Worm (Caenorhabditis elegans) whole organism, L2 larva: ENCODE measurements around the gene Y39G8B.2.

Experiments used
- aly-2 ChIP-seq: fragments of 150-350 bp; optimal IDR thresholded peaks from 2 replicates; lab custom pipeline; 2014; ENCODE audit warnings: missing biosample characterization, missing genetic modification characterization
- blmp-1 ChIP-seq: sonication (generic microtip); optimal IDR thresholded peaks from 2 replicates; lab custom pipeline; 2017; ENCODE audit warnings: missing genetic modification characterization, mild to moderate bottlenecking, missing compliant biosample characterization, antibody characterized with exemption, moderate library complexity; ENCODE audit not compliant: insufficient read depth
- ceh-16 ChIP-seq: fragments of 150-350 bp; optimal IDR thresholded peaks from 2 replicates; lab custom pipeline; 2014; ENCODE audit warnings: missing biosample characterization, missing genetic modification characterization
- unc-55 ChIP-seq: fragments of 150-350 bp; sonication (generic microtip); optimal IDR thresholded peaks from 3 replicates; lab custom pipeline; 2014; ENCODE audit warnings: missing biosample characterization, missing genetic modification reagents, missing genetic modification characterization

DNA sequence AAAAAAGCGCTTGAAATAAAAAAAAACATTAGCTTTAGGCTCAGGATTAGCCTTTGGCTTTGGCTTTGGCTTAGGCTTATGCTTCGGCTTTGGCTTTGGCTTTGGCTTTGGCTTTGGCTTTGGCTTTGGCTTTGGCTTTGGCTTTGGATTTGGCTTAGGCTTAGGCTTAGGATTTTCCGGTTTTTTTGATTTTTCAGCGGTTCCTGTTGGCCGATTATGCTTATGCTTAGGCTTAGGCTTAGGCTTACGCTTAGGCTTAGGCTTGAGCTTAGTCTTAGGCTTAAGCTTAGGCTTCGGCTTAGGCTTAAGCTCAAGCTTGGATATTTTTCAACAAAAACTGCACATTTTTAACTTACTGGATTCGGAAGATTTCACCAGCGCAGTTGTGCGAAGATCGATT lies 1.9 kb downstream of the Y39G8B.2 start:
- TF ChIP-seq ceh-16 (no peak), aly-2 (tag; lab: Kevin White, UChicago) (no peak), blmp-1 (tag; lab: Kevin White, UChicago) (no peak), unc-55 (GFP tag; lab: Kevin White, UChicago) (no peak)
